Worm (Caenorhabditis elegans) whole organism, early embryonic: Measurements from ENCODE around the gene dgk-4.

Experiments
- F13C5.2 ChIP-seq: sonication (generic microtip); optimal IDR thresholded peaks from 2 replicates; lab custom pipeline; 2017; ENCODE audit warnings: mild to moderate bottlenecking, missing genetic modification characterization, inconsistent platforms, missing compliant biosample characterization
- aly-1 ChIP-seq: sonication (generic microtip); optimal IDR thresholded peaks from 2 replicates; lab custom pipeline; 2016; ENCODE audit warnings: missing genetic modification characterization, missing compliant biosample characterization
- ama-1 ChIP-seq: fragments of 150-350 bp; optimal IDR thresholded peaks from 2 replicates; lab custom pipeline; 2014
- ets-7 ChIP-seq: sonication (generic microtip); optimal IDR thresholded peaks from 2 replicates; lab custom pipeline; 2016; ENCODE audit warnings: missing genotype, missing genetic modification characterization, missing compliant biosample characterization
- flt-1 ChIP-seq: fragments of 200-800 bp; sonication (Bioruptor generic); IDR thresholded peaks from 2 replicates; pipeline ENCODE4 v1.3.6; 2022; ENCODE audit warnings: missing genetic modification characterization, missing compliant biosample characterization
- hmbx-1 ChIP-seq: sonication (generic microtip); optimal IDR thresholded peaks from 2 replicates; lab custom pipeline; 2016; ENCODE audit warnings: mild to moderate bottlenecking, missing genetic modification characterization, missing compliant biosample characterization
- hmg-4 ChIP-seq: fragments of 200-800 bp; sonication (Bioruptor generic); optimal IDR thresholded peaks from 2 replicates; lab custom pipeline; 2018; ENCODE audit warnings: mild to moderate bottlenecking, missing genetic modification characterization, missing compliant biosample characterization
- hnd-1 ChIP-seq: sonication (generic microtip); optimal IDR thresholded peaks from 2 replicates; lab custom pipeline; 2016; ENCODE audit warnings: missing genetic modification characterization, missing compliant biosample characterization
- pes-1 ChIP-seq: fragments of 200-800 bp; sonication (Bioruptor generic); IDR thresholded peaks from 2 replicates; pipeline ENCODE4 v1.3.6; 2022; ENCODE audit warnings: missing genetic modification reagents, missing genetic modification characterization, missing compliant biosample characterization
- scrt-1 ChIP-seq: fragments of 200-800 bp; sonication (Bioruptor generic); IDR thresholded peaks from 2 replicates; pipeline ENCODE4 v1.3.6; 2022; ENCODE audit warnings: missing genetic modification characterization, missing compliant biosample characterization
- sea-1 ChIP-seq: fragments of 200-800 bp; sonication (Bioruptor generic); conservative IDR thresholded peaks from 2 replicates; pipeline ENCODE4 v1.3.6; 2022; ENCODE audit warnings: missing genetic modification characterization, missing compliant biosample characterization
- tbx-37 ChIP-seq: fragments of 200-800 bp; sonication (Bioruptor generic); conservative IDR thresholded peaks from 2 replicates; pipeline ENCODE4 v1.3.6; 2022; ENCODE audit warnings: missing genetic modification reagents, missing genetic modification characterization, missing compliant biosample characterization
- tra-4 ChIP-seq: sonication (generic microtip); optimal IDR thresholded peaks from 2 replicates; lab custom pipeline; 2017; ENCODE audit warnings: missing genetic modification characterization, missing compliant biosample characterization

- no peak for TF ChIP-seq tra-4 (tag; lab: Kevin White, UChicago)
- no peak for TF ChIP-seq hnd-1 (tag; lab: Kevin White, UChicago)
- TF ChIP-seq scrt-1: no peak
- no peak for TF ChIP-seq ama-1 (lab: Kevin White, UChicago)
- TF ChIP-seq flt-1 (GFP tag; lab: Robert Waterston, UW): no peak
- TF ChIP-seq tbx-37: no peak
- no peak for TF ChIP-seq F13C5.2 (tag; lab: Kevin White, UChicago)
- TF ChIP-seq pes-1 (GFP tag; lab: Robert Waterston, UW): no peak
- TF ChIP-seq ets-7 (tag; lab: Kevin White, UChicago): no peak
- TF ChIP-seq sea-1 (GFP tag; lab: Robert Waterston, UW): no peak
- TF ChIP-seq aly-1 (tag; lab: Kevin White, UChicago): no peak
- TF ChIP-seq hmg-4: no peak
- no peak for TF ChIP-seq hmbx-1 (tag; lab: Kevin White, UChicago)
Measured at ce11 chrIV:8595317-8595716, 35.8 kb upstream of the dgk-4 start, which contains the start of gene Y59H11AR.3.
